Worm (Caenorhabditis elegans) whole organism, young adult: ENCODE results near the gene lron-13.

Experiments used
- B0035.1 ChIP-seq: sonication (generic microtip); optimal IDR thresholded peaks from 2 replicates; lab custom pipeline; 2016; ENCODE audit warnings: missing genetic modification characterization, mild to moderate bottlenecking, missing compliant biosample characterization, missing genotype, missing genetic modification reagents
- B0336.3 ChIP-seq: fragments of 200-800 bp; sonication (Bioruptor generic); IDR thresholded peaks from 2 replicates; pipeline ENCODE4 v1.3.6; 2022; ENCODE audit warnings: missing genetic modification characterization, missing compliant biosample characterization
- C17E4.6 ChIP-seq: fragments of 200-800 bp; sonication (Bioruptor generic); IDR thresholded peaks from 2 replicates; pipeline ENCODE4 v1.3.6; 2022; ENCODE audit warnings: missing genetic modification reagents, missing genetic modification characterization, missing compliant biosample characterization
- F39B2.1 ChIP-seq: fragments of 200-800 bp; sonication (Bioruptor generic); IDR thresholded peaks from 2 replicates; pipeline ENCODE4 v1.3.6; 2022; ENCODE audit warnings: missing genetic modification reagents, missing genetic modification characterization, missing compliant biosample characterization
- K12H6.12 ChIP-seq: fragments of 200-800 bp; sonication (Bioruptor generic); optimal IDR thresholded peaks from 2 replicates; lab custom pipeline; 2018; ENCODE audit warnings: mild to moderate bottlenecking, missing genetic modification characterization, missing compliant biosample characterization
- T26A5.8 ChIP-seq: sonication (generic microtip); optimal IDR thresholded peaks from 2 replicates; lab custom pipeline; 2016; ENCODE audit warnings: missing genetic modification characterization, missing compliant biosample characterization
- Y53G8AR.9 ChIP-seq: fragments of 200-800 bp; sonication (Bioruptor generic); conservative IDR thresholded peaks from 2 replicates; pipeline ENCODE4 v1.3.6; 2022; ENCODE audit warnings: missing genetic modification reagents, missing genetic modification characterization, missing compliant biosample characterization
- Y56A3A.18 ChIP-seq: fragments of 200-800 bp; sonication (Bioruptor generic); IDR thresholded peaks from 2 replicates; pipeline ENCODE4 v1.3.6; 2022; ENCODE audit warnings: missing genetic modification reagents, missing genetic modification characterization, missing compliant biosample characterization
- Y79H2A.3 ChIP-seq: fragments of 200-800 bp; sonication (Bioruptor generic); conservative IDR thresholded peaks from 2 replicates; pipeline ENCODE4 v1.3.6; 2022; ENCODE audit warnings: missing genetic modification reagents, missing genetic modification characterization, missing compliant biosample characterization
- ZK185.1 ChIP-seq: sonication (generic microtip); optimal IDR thresholded peaks from 2 replicates; lab custom pipeline; 2016; ENCODE audit warnings: mild to moderate bottlenecking, missing genetic modification characterization, missing compliant biosample characterization; ENCODE audit not compliant: poor library complexity, severe bottlenecking
- ama-1 ChIP-seq, 3 experiments: fragments of 150-350 bp in 1 of 3; sonication (generic microtip) in 2 of 3; optimal IDR thresholded peaks; 2 replicates each; lab custom pipeline; 2014 to 2018; ENCODE audit warnings: missing biosample characterization in 2 of 3, missing genetic modification characterization in 2 of 3, missing genetic modification reagents in 2 of 3
- aptf-2 ChIP-seq: fragments of 200-800 bp; sonication (Bioruptor generic); conservative IDR thresholded peaks from 2 replicates; pipeline ENCODE4 v1.3.6; 2022; ENCODE audit warnings: missing genetic modification reagents, missing genetic modification characterization, missing compliant biosample characterization
- aptf-3 ChIP-seq: fragments of 200-800 bp; sonication (Bioruptor generic); IDR thresholded peaks from 2 replicates; pipeline ENCODE4 v1.3.6; 2022; ENCODE audit warnings: missing genetic modification characterization, missing compliant biosample characterization
- cebp-1 ChIP-seq, 2 experiments: fragments of 200-800 bp in 1 of 2; sonication (Bioruptor generic) in 1 of 2; sonication (generic microtip) in 1 of 2; IDR thresholded peaks in 1 of 2; optimal IDR thresholded peaks in 1 of 2; 2 replicates each; pipeline versions ENCODE4 v1.3.6 to Lab custom; 2017 to 2022; ENCODE audit warnings: missing compliant biosample characterization in 2 of 2, missing genetic modification characterization in 2 of 2, mild to moderate bottlenecking in 1 of 2, missing genetic modification reagents in 1 of 2, moderate library complexity in 1 of 2
- cebp-2 ChIP-seq: fragments of 200-800 bp; sonication (Bioruptor generic); IDR thresholded peaks from 2 replicates; pipeline ENCODE4 v1.3.6; 2022; ENCODE audit warnings: missing genetic modification characterization, missing compliant biosample characterization
- ceh-79 ChIP-seq: sonication (generic microtip); optimal IDR thresholded peaks from 2 replicates; lab custom pipeline; 2017; ENCODE audit warnings: mild to moderate bottlenecking, missing genetic modification characterization, missing compliant biosample characterization
- chd-7 ChIP-seq: sonication (generic microtip); optimal IDR thresholded peaks from 2 replicates; lab custom pipeline; 2016; ENCODE audit warnings: mild to moderate bottlenecking, missing genetic modification characterization, moderate library complexity, missing compliant biosample characterization
- dox-1 ChIP-seq: fragments of 200-800 bp; sonication (Bioruptor generic); IDR thresholded peaks from 2 replicates; pipeline ENCODE4 v1.3.6; 2022; ENCODE audit warnings: missing genetic modification reagents, missing genetic modification characterization, missing compliant biosample characterization
- dpff-1 ChIP-seq: sonication (generic microtip); optimal IDR thresholded peaks from 2 replicates; lab custom pipeline; 2017; ENCODE audit warnings: mild to moderate bottlenecking, missing genetic modification characterization, missing compliant biosample characterization
- efl-1 ChIP-seq: fragments of 150-350 bp; optimal IDR thresholded peaks from 2 replicates; lab custom pipeline; 2014; ENCODE audit warnings: missing biosample characterization, missing genetic modification reagents, missing genetic modification characterization
- ekl-4 ChIP-seq: fragments of 200-800 bp; sonication (Bioruptor generic); IDR thresholded peaks from 2 replicates; pipeline ENCODE4 v1.3.6; 2022; ENCODE audit warnings: missing genetic modification reagents, missing genetic modification characterization, missing compliant biosample characterization
- gei-17 ChIP-seq: fragments of 200-800 bp; sonication (Bioruptor generic); optimal IDR thresholded peaks from 2 replicates; lab custom pipeline; 2018; ENCODE audit warnings: mild to moderate bottlenecking, missing genetic modification characterization, missing compliant biosample characterization
- him-1 ChIP-seq: sonication (generic microtip); optimal IDR thresholded peaks from 2 replicates; lab custom pipeline; 2016; ENCODE audit warnings: missing genotype, missing genetic modification reagents, missing genetic modification characterization, missing compliant biosample characterization
- hmg-1.2 ChIP-seq: fragments of 200-800 bp; sonication (Bioruptor generic); IDR thresholded peaks from 2 replicates; pipeline ENCODE4 v1.3.6; 2022; ENCODE audit warnings: missing genetic modification reagents, missing genetic modification characterization, missing compliant biosample characterization
- hrde-1 ChIP-seq: sonication (generic microtip); optimal IDR thresholded peaks from 2 replicates; lab custom pipeline; 2016; ENCODE audit warnings: missing genetic modification characterization, mild to moderate bottlenecking, missing compliant biosample characterization, moderate library complexity, missing genotype, missing genetic modification reagents, borderline replicate concordance
- let-607 ChIP-seq, 2 experiments: fragments of 200-800 bp in 1 of 2; sonication (Bioruptor generic) in 1 of 2; sonication (generic microtip) in 1 of 2; optimal IDR thresholded peaks; 2 replicates each; lab custom pipeline; 2016 to 2018; ENCODE audit warnings: mild to moderate bottlenecking in 2 of 2, missing compliant biosample characterization in 2 of 2, missing genetic modification characterization in 2 of 2, moderate library complexity in 2 of 2, missing genotype in 1 of 2
- lin-35 ChIP-seq, 3 experiments: fragments of 150-350 bp in 2 of 3; sonication (generic microtip) in 1 of 3; optimal IDR thresholded peaks; 2 replicates each; lab custom pipeline; 2014 to 2018; ENCODE audit warnings: missing biosample characterization in 3 of 3, missing genetic modification characterization in 3 of 3, missing genetic modification reagents in 3 of 3
- lin-40 ChIP-seq: sonication (generic microtip); optimal IDR thresholded peaks from 2 replicates; lab custom pipeline; 2016; ENCODE audit warnings: missing genetic modification characterization, mild to moderate bottlenecking, missing compliant biosample characterization, missing genotype, missing genetic modification reagents
- lsl-1 ChIP-seq: fragments of 200-800 bp; sonication (Bioruptor generic); optimal IDR thresholded peaks from 2 replicates; lab custom pipeline; 2018; ENCODE audit warnings: mild to moderate bottlenecking, missing genetic modification characterization, moderate library complexity, missing compliant biosample characterization
- mcd-1 ChIP-seq: fragments of 200-800 bp; sonication (Bioruptor generic); IDR thresholded peaks from 2 replicates; pipeline ENCODE4 v1.3.6; 2022; ENCODE audit warnings: missing genetic modification reagents, missing genetic modification characterization, missing compliant biosample characterization
- nfya-1 ChIP-seq: sonication (generic microtip); optimal IDR thresholded peaks from 2 replicates; lab custom pipeline; 2017; ENCODE audit warnings: antibody characterized with exemption, missing compliant biosample characterization, missing genetic modification characterization, borderline replicate concordance; ENCODE audit not compliant: insufficient read depth
- nfyb-1 ChIP-seq: fragments of 200-800 bp; sonication (Bioruptor generic); IDR thresholded peaks from 2 replicates; pipeline ENCODE4 v1.3.6; 2022; ENCODE audit warnings: missing genetic modification reagents, missing genetic modification characterization, missing compliant biosample characterization
- nhr-120 ChIP-seq: fragments of 200-800 bp; sonication (Bioruptor generic); IDR thresholded peaks from 2 replicates; pipeline ENCODE4 v1.3.6; 2022; ENCODE audit warnings: missing genetic modification characterization, missing compliant biosample characterization
- nhr-179 ChIP-seq: sonication (generic microtip); optimal IDR thresholded peaks from 2 replicates; lab custom pipeline; 2016; ENCODE audit warnings: mild to moderate bottlenecking, missing genetic modification characterization, missing compliant biosample characterization
- pbrm-1 ChIP-seq: fragments of 200-800 bp; sonication (Bioruptor generic); IDR thresholded peaks from 2 replicates; pipeline ENCODE4 v1.3.6; 2022; ENCODE audit warnings: missing genetic modification reagents, missing genetic modification characterization, missing compliant biosample characterization
- repo-1 ChIP-seq: sonication (generic microtip); optimal IDR thresholded peaks from 2 replicates; lab custom pipeline; 2017; ENCODE audit warnings: mild to moderate bottlenecking, missing genetic modification characterization, missing compliant biosample characterization
- sea-2 ChIP-seq: fragments of 200-800 bp; sonication (Bioruptor generic); IDR thresholded peaks from 2 replicates; pipeline ENCODE4 v1.3.6; 2022; ENCODE audit warnings: missing genetic modification characterization, missing compliant biosample characterization
- snpc-1.1 ChIP-seq: sonication (generic microtip); optimal IDR thresholded peaks from 2 replicates; lab custom pipeline; 2017; ENCODE audit warnings: missing genetic modification characterization, mild to moderate bottlenecking, missing compliant biosample characterization, antibody characterized with exemption, moderate library complexity, missing genotype, missing genetic modification reagents; ENCODE audit not compliant: insufficient read depth
- sptf-2 ChIP-seq: fragments of 200-800 bp; sonication (Bioruptor generic); optimal IDR thresholded peaks from 2 replicates; lab custom pipeline; 2018; ENCODE audit warnings: mild to moderate bottlenecking, missing genetic modification characterization, missing compliant biosample characterization
- tbp1 ChIP-seq: fragments of 200-800 bp; sonication (Bioruptor generic); optimal IDR thresholded peaks from 2 replicates; lab custom pipeline; 2018; ENCODE audit warnings: mild to moderate bottlenecking, missing genetic modification characterization, missing compliant biosample characterization
- unc-62 ChIP-seq: fragments of 150-350 bp; optimal IDR thresholded peaks from 2 replicates; lab custom pipeline; 2014; ENCODE audit warnings: missing biosample characterization, missing genetic modification reagents, missing genetic modification characterization
- ztf-18 ChIP-seq: sonication (generic microtip); optimal IDR thresholded peaks from 2 replicates; lab custom pipeline; 2016; ENCODE audit warnings: missing genotype, mild to moderate bottlenecking, missing genetic modification characterization, missing compliant biosample characterization
- ztf-22 ChIP-seq: fragments of 200-800 bp; sonication (Bioruptor generic); optimal IDR thresholded peaks from 2 replicates; lab custom pipeline; 2018; ENCODE audit warnings: mild to moderate bottlenecking, missing genetic modification characterization, moderate library complexity, missing compliant biosample characterization
- ztf-25 ChIP-seq: fragments of 200-800 bp; sonication (Bioruptor generic); IDR thresholded peaks from 2 replicates; pipeline ENCODE4 v1.3.6; 2022; ENCODE audit warnings: missing genetic modification reagents, missing genetic modification characterization, missing compliant biosample characterization
- ztf-26 ChIP-seq: sonication (generic microtip); optimal IDR thresholded peaks from 2 replicates; lab custom pipeline; 2017; ENCODE audit warnings: missing genetic modification characterization, missing compliant biosample characterization
- ztf-3 ChIP-seq: fragments of 200-800 bp; sonication (Bioruptor generic); optimal IDR thresholded peaks from 2 replicates; lab custom pipeline; 2018; ENCODE audit warnings: mild to moderate bottlenecking, missing genetic modification characterization, missing compliant biosample characterization

lron-13 gene

ce11 chrIII:13544593-13544992 is 17.4 kb downstream of the lron-13 start (continued):
- TF ChIP-seq unc-62 (GFP tag; lab: Kevin White, UChicago), result no peak
- TF ChIP-seq dox-1, result peak; percentile 74
- TF ChIP-seq chd-7 (tag; lab: Kevin White, UChicago), result peak; percentile 20
- TF ChIP-seq tbp1 (GFP tag; lab: Kevin White, UChicago), result peak; percentile 33

- peak in 1 of 2 experiments; percentile 23 for TF ChIP-seq let-607 (tag; optimal IDR thresholded peaks at IDR 0.05; lab: Kevin White, UChicago)
- peak; percentile 48; the same call in 1 of the 2 replicates for TF ChIP-seq B0336.3
- no peak for TF ChIP-seq C17E4.6 (GFP tag; lab: Robert Waterston, UW)
- TF ChIP-seq him-1 (tag; lab: Kevin White, UChicago), result no peak
- TF ChIP-seq ztf-25 (GFP tag; lab: Robert Waterston, UW), result 0 out of 2 replicates have a peak, but pooled peaks have one; percentile 47
- TF ChIP-seq ztf-18 (tag; lab: Kevin White, UChicago), result no peak
- peak; percentile 1 for TF ChIP-seq ztf-26 (tag; lab: Kevin White, UChicago)
- no peak for TF ChIP-seq T26A5.8 (tag; lab: Kevin White, UChicago)
- no peak for TF ChIP-seq hmg-1.2 (GFP tag; lab: Robert Waterston, UW)
- no peak for TF ChIP-seq sea-2 (GFP tag; lab: Robert Waterston, UW)
- TF ChIP-seq pbrm-1, result 0 out of 2 replicates have a peak, but pooled peaks have one; percentile 18
- TF ChIP-seq Y56A3A.18, result peak; percentile 32; the same call in 1 of the 2 replicates
- TF ChIP-seq cebp-2 (GFP tag; lab: Robert Waterston, UW), result no peak
- no peak for TF ChIP-seq cebp-1 (GFP tag; IDR thresholded peaks at IDR 0.05; lab: Robert Waterston, UW)
- peak; percentile 8 for TF ChIP-seq cebp-1 (tag; optimal IDR thresholded peaks at IDR 0.05; lab: Kevin White, UChicago)
- no peak for TF ChIP-seq dpff-1 (tag; lab: Kevin White, UChicago)
- peak; percentile 79; the same call in 1 of the 2 replicates for TF ChIP-seq Y53G8AR.9 (GFP tag; lab: Robert Waterston, UW)
- TF ChIP-seq K12H6.12 (tag; lab: Kevin White, UChicago), result no peak
- no peak for TF ChIP-seq F39B2.1 (GFP tag; lab: Robert Waterston, UW)
- no peak for TF ChIP-seq B0035.1 (tag; lab: Kevin White, UChicago)
- no peak for TF ChIP-seq hrde-1 (tag; lab: Kevin White, UChicago)
- no peak for TF ChIP-seq Y79H2A.3 (GFP tag; lab: Robert Waterston, UW)
- TF ChIP-seq nhr-120, result no peak
- TF ChIP-seq nfya-1, result no peak
- TF ChIP-seq ztf-22, result no peak
- no peak for TF ChIP-seq sptf-2 (GFP tag; lab: Kevin White, UChicago)
- TF ChIP-seq ztf-3 (GFP tag; lab: Kevin White, UChicago), result peak; percentile 41
- no peak for TF ChIP-seq aptf-2
- TF ChIP-seq nfyb-1 (GFP tag; lab: Robert Waterston, UW), result peak; percentile 64
- no peak for TF ChIP-seq mcd-1
- no peak for TF ChIP-seq nhr-179 (tag; lab: Kevin White, UChicago)
- no peak for TF ChIP-seq efl-1 (GFP tag; lab: Kevin White, UChicago)
- peak; percentile 13 for TF ChIP-seq ama-1 (optimal IDR thresholded peaks at IDR 0.05; lab: Kevin White, UChicago)
- no peak for TF ChIP-seq ama-1 (GFP tag; optimal IDR thresholded peaks at IDR 0.05; lab: Kevin White, UChicago)
- no peak for TF ChIP-seq aptf-3 (GFP tag; lab: Robert Waterston, UW)
- TF ChIP-seq lin-35 (GFP tag; optimal IDR thresholded peaks at IDR 0.05; lab: Kevin White, UChicago), result no peak
- TF ChIP-seq ceh-79 (tag; lab: Kevin White, UChicago), result no peak
- TF ChIP-seq lsl-1 (GFP tag; lab: Kevin White, UChicago), result no peak
- TF ChIP-seq snpc-1.1 (tag; lab: Kevin White, UChicago), result no peak
- TF ChIP-seq gei-17 (GFP tag; lab: Kevin White, UChicago), result no peak
- TF ChIP-seq ekl-4 (GFP tag; lab: Robert Waterston, UW), result peak; percentile 55; the same call in 1 of the 2 replicates
- peak; percentile 10 for TF ChIP-seq ZK185.1
- no peak for TF ChIP-seq lin-40 (tag; lab: Kevin White, UChicago)
- TF ChIP-seq repo-1 (tag; lab: Kevin White, UChicago), result peak; percentile 57
These were observed 19.3 kb downstream of the lron-13 start, which contains the start of gene Y76A2B.4 for ce11 chrIII:13546537-13546936. Gene Y76A2B.4 (minus strand): TSS chrIII:13546777.
